Worm (Caenorhabditis elegans) whole organism, early embryonic: ENCODE measurements around the gene T25F10.1.

Source experiments
- B0310.2 ChIP-seq: sonication (generic microtip); optimal IDR thresholded peaks from 2 replicates; lab custom pipeline; 2016; ENCODE audit warnings: mild to moderate bottlenecking, missing genetic modification characterization, missing compliant biosample characterization
- F13C5.2 ChIP-seq: sonication (generic microtip); optimal IDR thresholded peaks from 2 replicates; lab custom pipeline; 2017; ENCODE audit warnings: mild to moderate bottlenecking, missing genetic modification characterization, inconsistent platforms, missing compliant biosample characterization
- aly-1 ChIP-seq: sonication (generic microtip); optimal IDR thresholded peaks from 2 replicates; lab custom pipeline; 2016; ENCODE audit warnings: missing genetic modification characterization, missing compliant biosample characterization
- ama-1 ChIP-seq: fragments of 150-350 bp; optimal IDR thresholded peaks from 2 replicates; lab custom pipeline; 2014
- ceh-13 ChIP-seq: fragments of 200-800 bp; sonication (Bioruptor generic); optimal IDR thresholded peaks from 2 replicates; lab custom pipeline; 2018; ENCODE audit warnings: mild to moderate bottlenecking, missing genetic modification characterization, missing compliant biosample characterization
- ceh-36 ChIP-seq: sonication (generic microtip); optimal IDR thresholded peaks from 2 replicates; lab custom pipeline; 2016; ENCODE audit warnings: missing genetic modification characterization, inconsistent platforms, missing compliant biosample characterization
- ets-7 ChIP-seq: sonication (generic microtip); optimal IDR thresholded peaks from 2 replicates; lab custom pipeline; 2016; ENCODE audit warnings: missing genotype, missing genetic modification characterization, missing compliant biosample characterization
- flt-1 ChIP-seq: fragments of 200-800 bp; sonication (Bioruptor generic); IDR thresholded peaks from 2 replicates; pipeline ENCODE4 v1.3.6; 2022; ENCODE audit warnings: missing genetic modification characterization, missing compliant biosample characterization
- hmbx-1 ChIP-seq: sonication (generic microtip); optimal IDR thresholded peaks from 2 replicates; lab custom pipeline; 2016; ENCODE audit warnings: mild to moderate bottlenecking, missing genetic modification characterization, missing compliant biosample characterization
- hmg-4 ChIP-seq: fragments of 200-800 bp; sonication (Bioruptor generic); optimal IDR thresholded peaks from 2 replicates; lab custom pipeline; 2018; ENCODE audit warnings: mild to moderate bottlenecking, missing genetic modification characterization, missing compliant biosample characterization
- hnd-1 ChIP-seq: sonication (generic microtip); optimal IDR thresholded peaks from 2 replicates; lab custom pipeline; 2016; ENCODE audit warnings: missing genetic modification characterization, missing compliant biosample characterization
- pes-1 ChIP-seq: fragments of 200-800 bp; sonication (Bioruptor generic); IDR thresholded peaks from 2 replicates; pipeline ENCODE4 v1.3.6; 2022; ENCODE audit warnings: missing genetic modification reagents, missing genetic modification characterization, missing compliant biosample characterization
- scrt-1 ChIP-seq: fragments of 200-800 bp; sonication (Bioruptor generic); IDR thresholded peaks from 2 replicates; pipeline ENCODE4 v1.3.6; 2022; ENCODE audit warnings: missing genetic modification characterization, missing compliant biosample characterization
- sea-1 ChIP-seq: fragments of 200-800 bp; sonication (Bioruptor generic); conservative IDR thresholded peaks from 2 replicates; pipeline ENCODE4 v1.3.6; 2022; ENCODE audit warnings: missing genetic modification characterization, missing compliant biosample characterization
- tbx-11 ChIP-seq: fragments of 200-800 bp; sonication (Bioruptor generic); IDR thresholded peaks from 2 replicates; pipeline ENCODE4 v1.3.6; 2022; ENCODE audit warnings: missing genetic modification characterization, missing compliant biosample characterization
- tbx-37 ChIP-seq: fragments of 200-800 bp; sonication (Bioruptor generic); conservative IDR thresholded peaks from 2 replicates; pipeline ENCODE4 v1.3.6; 2022; ENCODE audit warnings: missing genetic modification reagents, missing genetic modification characterization, missing compliant biosample characterization
- tra-4 ChIP-seq: sonication (generic microtip); optimal IDR thresholded peaks from 2 replicates; lab custom pipeline; 2017; ENCODE audit warnings: missing genetic modification characterization, missing compliant biosample characterization

Gene T25F10.1

ce11 chrV:6784853-6785492 lies 16.7 kb downstream of the T25F10.1 start, which contains the start of the genes spn-4 and spe-39:
TSS of gene spn-4 (minus strand) at chrV:6784903.
TSS of gene spe-39 (plus strand) at chrV:6785451.
- TF ChIP-seq sea-1 (0 out of 2 replicates have a peak, but pooled peaks have one; percentile 56), flt-1 (no peak), hnd-1 (tag; lab: Kevin White, UChicago) (no peak), tra-4 (tag; lab: Kevin White, UChicago) (no peak), ets-7 (tag; lab: Kevin White, UChicago) (peak; percentile 26), F13C5.2 (tag; lab: Kevin White, UChicago) (peak; percentile 71), ceh-13 (GFP tag; lab: Kevin White, UChicago) (peak; percentile 3)

ce11 chrV:6787906-6788430 lies 19.7 kb downstream of the T25F10.1 start, which contains the start of gene ZC404.2:
TSS of gene ZC404.2 (plus strand) at chrV:6787952.
- TF ChIP-seq scrt-1 (GFP tag; lab: Robert Waterston, UW) (0 out of 2 replicates have a peak, but pooled peaks have one; percentile 13), F13C5.2 (tag; lab: Kevin White, UChicago) (no peak), ama-1 (peak; percentile 69)

ce11 chrV:6792565-6792964 lies 24.3 kb downstream of the T25F10.1 start, which contains the start of gene gck-2:
TSS of gene gck-2 (minus strand) at chrV:6792665.
- TF ChIP-seq flt-1, result no peak
- TF ChIP-seq hnd-1 (tag; lab: Kevin White, UChicago), result no peak
- no peak for TF ChIP-seq aly-1 (tag; lab: Kevin White, UChicago)
- TF ChIP-seq pes-1, result no peak
- TF ChIP-seq ceh-13 (GFP tag; lab: Kevin White, UChicago), result no peak
- no peak for TF ChIP-seq hmg-4 (GFP tag; lab: Kevin White, UChicago)
- TF ChIP-seq hmbx-1 (tag; lab: Kevin White, UChicago), result no peak
- TF ChIP-seq tbx-37 (GFP tag; lab: Robert Waterston, UW), result no peak
- TF ChIP-seq tra-4 (tag; lab: Kevin White, UChicago), result no peak

ce11 chrV:6792973-6793372 lies 24.7 kb downstream of the T25F10.1 start:
- no peak for TF ChIP-seq sea-1
- no peak for TF ChIP-seq pes-1
- no peak for TF ChIP-seq tra-4 (tag; lab: Kevin White, UChicago)
- TF ChIP-seq hmg-4 (GFP tag; lab: Kevin White, UChicago), result no peak
- no peak for TF ChIP-seq tbx-37 (GFP tag; lab: Robert Waterston, UW)
- no peak for TF ChIP-seq F13C5.2 (tag; lab: Kevin White, UChicago)
- TF ChIP-seq aly-1 (tag; lab: Kevin White, UChicago), result no peak
- TF ChIP-seq B0310.2 (tag; lab: Kevin White, UChicago), result no peak
- no peak for TF ChIP-seq ets-7 (tag; lab: Kevin White, UChicago)
- TF ChIP-seq ceh-36 (tag; lab: Kevin White, UChicago), result no peak
- TF ChIP-seq tbx-11 (GFP tag; lab: Robert Waterston, UW), result no peak
- no peak for TF ChIP-seq ceh-13 (GFP tag; lab: Kevin White, UChicago)
- no peak for TF ChIP-seq hmbx-1 (tag; lab: Kevin White, UChicago)
- no peak for TF ChIP-seq hnd-1 (tag; lab: Kevin White, UChicago)

ce11 chrV:6793744-6794239 lies 25.5 kb downstream of the T25F10.1 start, which contains the start of gene ZC404.1:
TSS of gene ZC404.1 (plus strand) at chrV:6794189.
- no peak for TF ChIP-seq tbx-37 (GFP tag; lab: Robert Waterston, UW)
- no peak for TF ChIP-seq F13C5.2 (tag; lab: Kevin White, UChicago)
- TF ChIP-seq B0310.2 (tag; lab: Kevin White, UChicago), result no peak
- no peak for TF ChIP-seq pes-1
- no peak for TF ChIP-seq ama-1
- TF ChIP-seq ets-7 (tag; lab: Kevin White, UChicago), result no peak
- TF ChIP-seq hmbx-1 (tag; lab: Kevin White, UChicago), result no peak
- TF ChIP-seq tra-4 (tag; lab: Kevin White, UChicago), result no peak
- TF ChIP-seq hmg-4 (GFP tag; lab: Kevin White, UChicago), result no peak
- TF ChIP-seq scrt-1 (GFP tag; lab: Robert Waterston, UW), result no peak
- no peak for TF ChIP-seq flt-1

- no peak for TF ChIP-seq flt-1
- no peak for TF ChIP-seq ceh-13 (GFP tag; lab: Kevin White, UChicago)
- TF ChIP-seq F13C5.2 (tag; lab: Kevin White, UChicago), result no peak
- no peak for TF ChIP-seq hmg-4 (GFP tag; lab: Kevin White, UChicago)
- no peak for TF ChIP-seq B0310.2 (tag; lab: Kevin White, UChicago)
- TF ChIP-seq hnd-1 (tag; lab: Kevin White, UChicago), result no peak
- no peak for TF ChIP-seq aly-1 (tag; lab: Kevin White, UChicago)
- TF ChIP-seq tbx-11 (GFP tag; lab: Robert Waterston, UW), result no peak
- no peak for TF ChIP-seq ets-7 (tag; lab: Kevin White, UChicago)
- TF ChIP-seq ama-1, result no peak
- TF ChIP-seq ceh-36 (tag; lab: Kevin White, UChicago), result no peak
- no peak for TF ChIP-seq tbx-37 (GFP tag; lab: Robert Waterston, UW)
- TF ChIP-seq sea-1, result no peak
- TF ChIP-seq scrt-1 (GFP tag; lab: Robert Waterston, UW), result no peak
- no peak for TF ChIP-seq pes-1
- no peak for TF ChIP-seq tra-4 (tag; lab: Kevin White, UChicago)
- TF ChIP-seq hmbx-1 (tag; lab: Kevin White, UChicago), result no peak
These were observed 28.0 kb downstream of the T25F10.1 start for ce11 chrV:6796264-6796663.

- no peak for TF ChIP-seq tbx-11 (GFP tag; lab: Robert Waterston, UW)
- no peak for TF ChIP-seq ama-1
- no peak for TF ChIP-seq scrt-1 (GFP tag; lab: Robert Waterston, UW)
- no peak for TF ChIP-seq sea-1
- TF ChIP-seq F13C5.2 (tag; lab: Kevin White, UChicago), result no peak
- TF ChIP-seq hmg-4 (GFP tag; lab: Kevin White, UChicago), result no peak
- no peak for TF ChIP-seq hmbx-1 (tag; lab: Kevin White, UChicago)
- TF ChIP-seq B0310.2 (tag; lab: Kevin White, UChicago), result no peak
- TF ChIP-seq ceh-13 (GFP tag; lab: Kevin White, UChicago), result no peak
- no peak for TF ChIP-seq tra-4 (tag; lab: Kevin White, UChicago)
- no peak for TF ChIP-seq flt-1
- TF ChIP-seq ets-7 (tag; lab: Kevin White, UChicago), result no peak
These were observed 28.6 kb downstream of the T25F10.1 start for ce11 chrV:6796894-6797293.
